Worm (Caenorhabditis elegans) whole organism, L4 larva: Measurements from ENCODE around the gene W09D6.4.
A peak's percentile ranks its signal among the peaks of the same experiment; 100 is the strongest.

Experiments used
- D1046.2 ChIP-seq: fragments of 200-800 bp; sonication (Bioruptor generic); IDR thresholded peaks from 2 replicates; pipeline ENCODE4 v1.3.6; 2022; ENCODE audit warnings: missing genetic modification characterization, missing compliant biosample characterization
- F10B5.3 ChIP-seq: sonication (generic microtip); optimal IDR thresholded peaks from 2 replicates; lab custom pipeline; 2016; ENCODE audit warnings: mild to moderate bottlenecking, missing genetic modification characterization, missing compliant biosample characterization
- F37D6.2 ChIP-seq: sonication (generic microtip); optimal IDR thresholded peaks from 2 replicates; lab custom pipeline; 2016; ENCODE audit warnings: mild to moderate bottlenecking, missing genetic modification characterization, missing compliant biosample characterization
- Y105C5A.15 ChIP-seq: fragments of 200-800 bp; sonication (Bioruptor generic); IDR thresholded peaks from 2 replicates; pipeline ENCODE4 v1.3.6; 2022; ENCODE audit warnings: missing genetic modification characterization, missing compliant biosample characterization
- Y5F2A.4 ChIP-seq: fragments of 200-800 bp; sonication (Bioruptor generic); optimal IDR thresholded peaks from 2 replicates; lab custom pipeline; 2018; ENCODE audit warnings: mild to moderate bottlenecking, missing genetic modification characterization, missing compliant biosample characterization
- Y75B8A.6 ChIP-seq: fragments of 200-800 bp; sonication (Bioruptor generic); IDR thresholded peaks from 2 replicates; pipeline ENCODE4 v1.3.6; 2022; ENCODE audit warnings: missing genetic modification reagents, missing genetic modification characterization, missing compliant biosample characterization
- ZK337.2 ChIP-seq: fragments of 200-800 bp; sonication (Bioruptor generic); IDR thresholded peaks from 2 replicates; pipeline ENCODE4 v1.3.6; 2022; ENCODE audit warnings: missing genetic modification reagents, missing genetic modification characterization, missing compliant biosample characterization
- ama-1 ChIP-seq: fragments of 150-350 bp; optimal IDR thresholded peaks from 2 replicates; lab custom pipeline; 2014; ENCODE audit warnings: inconsistent platforms, mixed read lengths
- ceh-20 ChIP-seq: fragments of 200-800 bp; sonication (Bioruptor generic); IDR thresholded peaks from 2 replicates; pipeline ENCODE4 v1.3.6; 2022; ENCODE audit warnings: missing genetic modification reagents, missing genetic modification characterization, missing compliant biosample characterization
- ceh-28 ChIP-seq: fragments of 150-350 bp; optimal IDR thresholded peaks from 2 replicates; lab custom pipeline; 2014; ENCODE audit warnings: missing biosample characterization, missing genetic modification reagents, missing genetic modification characterization
- ceh-32 ChIP-seq: sonication (generic microtip); optimal IDR thresholded peaks from 2 replicates; lab custom pipeline; 2016; ENCODE audit warnings: mild to moderate bottlenecking, missing genetic modification characterization, missing compliant biosample characterization; ENCODE audit not compliant: poor library complexity
- ceh-62 ChIP-seq: sonication (generic microtip); optimal IDR thresholded peaks from 2 replicates; lab custom pipeline; 2017; ENCODE audit warnings: missing biosample characterization, missing genetic modification characterization
- cey-2 ChIP-seq: sonication (generic microtip); optimal IDR thresholded peaks from 3 replicates; lab custom pipeline; 2017; ENCODE audit warnings: missing genetic modification characterization, mild to moderate bottlenecking, missing compliant biosample characterization, antibody characterized with exemption, borderline replicate concordance; ENCODE audit not compliant: insufficient read depth
- daf-16 ChIP-seq, 3 experiments: sonication (generic microtip); optimal IDR thresholded peaks; 2 replicates each; lab custom pipeline; 2016 to 2017; ENCODE audit warnings: missing genetic modification characterization in 3 of 3, missing genetic modification reagents in 3 of 3, mild to moderate bottlenecking in 2 of 3, missing compliant biosample characterization in 2 of 3, missing biosample characterization in 1 of 3, moderate library complexity in 1 of 3
- dmd-6 ChIP-seq: fragments of 200-800 bp; sonication (Bioruptor generic); IDR thresholded peaks from 2 replicates; pipeline ENCODE4 v1.3.6; 2022; ENCODE audit warnings: missing genetic modification reagents, missing genetic modification characterization, missing compliant biosample characterization
- dmd-8 ChIP-seq: fragments of 200-800 bp; sonication (Bioruptor generic); IDR thresholded peaks from 2 replicates; pipeline ENCODE4 v1.3.6; 2022; ENCODE audit warnings: missing genetic modification characterization, missing compliant biosample characterization
- fos-1 ChIP-seq: fragments of 150-350 bp; optimal IDR thresholded peaks from 2 replicates; lab custom pipeline; 2014; ENCODE audit warnings: missing biosample characterization, missing genetic modification characterization
- hif-1 ChIP-seq, 2 experiments: sonication (generic microtip); optimal IDR thresholded peaks; 2 replicates each; lab custom pipeline; 2016 to 2017; ENCODE audit warnings: missing compliant biosample characterization in 2 of 2, missing genetic modification characterization in 2 of 2, missing genetic modification reagents in 2 of 2, missing genotype in 2 of 2, mild to moderate bottlenecking in 1 of 2
- hmg-1.1 ChIP-seq: fragments of 200-800 bp; sonication (Bioruptor generic); IDR thresholded peaks from 2 replicates; pipeline ENCODE4 v1.3.6; 2022; ENCODE audit warnings: missing genetic modification reagents, missing genetic modification characterization, missing compliant biosample characterization
- lin-1 ChIP-seq: fragments of 200-800 bp; sonication (Bioruptor generic); IDR thresholded peaks from 2 replicates; pipeline ENCODE4 v1.3.6; 2022; ENCODE audit warnings: missing genetic modification reagents, missing genetic modification characterization, missing compliant biosample characterization
- lin-29 ChIP-seq: fragments of 200-800 bp; sonication (Bioruptor generic); IDR thresholded peaks from 2 replicates; pipeline ENCODE4 v1.3.6; 2022; ENCODE audit warnings: missing genetic modification reagents, missing genetic modification characterization, missing compliant biosample characterization
- lin-38 ChIP-seq: fragments of 200-800 bp; sonication (Bioruptor generic); IDR thresholded peaks from 2 replicates; pipeline ENCODE4 v1.3.6; 2022; ENCODE audit warnings: missing genetic modification reagents, missing genetic modification characterization, missing compliant biosample characterization
- lir-3 ChIP-seq: sonication (generic microtip); optimal IDR thresholded peaks from 2 replicates; lab custom pipeline; 2016; ENCODE audit warnings: mild to moderate bottlenecking, missing genetic modification characterization, missing compliant biosample characterization
- lsy-2 ChIP-seq, 2 experiments: fragments of 150-350 bp in 1 of 2; sonication (generic microtip) in 1 of 2; optimal IDR thresholded peaks; 2 replicates each; lab custom pipeline; 2014 to 2017; ENCODE audit warnings: missing biosample characterization in 2 of 2, missing genetic modification characterization in 2 of 2
- madf-5 ChIP-seq, 2 experiments: fragments of 200-800 bp; sonication (Bioruptor generic); IDR thresholded peaks; 2 replicates each; pipeline ENCODE4 v1.3.6; 2022; ENCODE audit warnings: missing compliant biosample characterization in 2 of 2, missing genetic modification characterization in 2 of 2
- mdl-1 ChIP-seq, 2 experiments: fragments of 150-350 bp in 1 of 2; sonication (generic microtip) in 1 of 2; optimal IDR thresholded peaks; 2 replicates each; lab custom pipeline; 2014 to 2017; ENCODE audit warnings: missing biosample characterization in 2 of 2, missing genetic modification characterization in 2 of 2
- mdt-29 ChIP-seq: fragments of 200-800 bp; sonication (Bioruptor generic); IDR thresholded peaks from 2 replicates; pipeline ENCODE4 v1.3.6; 2022; ENCODE audit warnings: missing genetic modification reagents, missing genetic modification characterization, missing compliant biosample characterization
- mep-1 ChIP-seq: fragments of 150-350 bp; sonication (generic microtip); optimal IDR thresholded peaks from 3 replicates; lab custom pipeline; 2014; ENCODE audit warnings: missing biosample characterization, missing genetic modification characterization
- mxl-2 ChIP-seq: fragments of 200-800 bp; sonication (Bioruptor generic); conservative IDR thresholded peaks from 2 replicates; pipeline ENCODE4 v1.3.6; 2022; ENCODE audit warnings: missing genetic modification reagents, missing genetic modification characterization, missing compliant biosample characterization
- mxl-3 ChIP-seq: fragments of 200-800 bp; sonication (Bioruptor generic); optimal IDR thresholded peaks from 2 replicates; lab custom pipeline; 2018; ENCODE audit warnings: mild to moderate bottlenecking, missing genetic modification characterization, missing compliant biosample characterization
- nhr-10 ChIP-seq: fragments of 150-350 bp; optimal IDR thresholded peaks from 2 replicates; lab custom pipeline; 2014; ENCODE audit warnings: missing biosample characterization, missing genetic modification characterization
- nhr-111 ChIP-seq: fragments of 200-800 bp; sonication (Bioruptor generic); optimal IDR thresholded peaks from 2 replicates; lab custom pipeline; 2018; ENCODE audit warnings: mild to moderate bottlenecking, missing genetic modification characterization, missing compliant biosample characterization
- nhr-237 ChIP-seq: sonication (generic microtip); optimal IDR thresholded peaks from 2 replicates; lab custom pipeline; 2017; ENCODE audit warnings: missing biosample characterization, missing genetic modification characterization
- nhr-25 ChIP-seq: sonication (generic microtip); optimal IDR thresholded peaks from 2 replicates; lab custom pipeline; 2017; ENCODE audit warnings: missing genetic modification characterization, mild to moderate bottlenecking, missing compliant biosample characterization, antibody characterized with exemption, moderate library complexity, borderline replicate concordance; ENCODE audit not compliant: insufficient read depth
- nhr-41 ChIP-seq: fragments of 200-800 bp; sonication (Bioruptor generic); IDR thresholded peaks from 2 replicates; pipeline ENCODE4 v1.3.6; 2022; ENCODE audit warnings: missing genetic modification reagents, missing genetic modification characterization, missing compliant biosample characterization
- nhr-42 ChIP-seq: fragments of 200-800 bp; sonication (Bioruptor generic); IDR thresholded peaks from 2 replicates; pipeline ENCODE4 v1.3.6; 2022; ENCODE audit warnings: missing genetic modification characterization, missing compliant biosample characterization
- nhr-76 ChIP-seq: fragments of 150-350 bp; optimal IDR thresholded peaks from 2 replicates; lab custom pipeline; 2014; ENCODE audit warnings: missing biosample characterization, missing genetic modification characterization
- nhr-77 ChIP-seq: fragments of 150-350 bp; optimal IDR thresholded peaks from 2 replicates; lab custom pipeline; 2014; ENCODE audit warnings: missing biosample characterization, missing genetic modification characterization
- pqm-1 ChIP-seq: sonication (generic microtip); optimal IDR thresholded peaks from 2 replicates; lab custom pipeline; 2017; ENCODE audit warnings: missing biosample characterization, missing genetic modification characterization
- saeg-2 ChIP-seq: fragments of 200-800 bp; sonication (Bioruptor generic); IDR thresholded peaks from 2 replicates; pipeline ENCODE4 v1.3.6; 2022; ENCODE audit warnings: missing genetic modification reagents, missing genetic modification characterization, missing compliant biosample characterization
- spr-1 ChIP-seq: sonication (generic microtip); optimal IDR thresholded peaks from 2 replicates; lab custom pipeline; 2016; ENCODE audit warnings: mild to moderate bottlenecking, missing genetic modification characterization, missing compliant biosample characterization
- tag-97 ChIP-seq: fragments of 200-800 bp; sonication (Bioruptor generic); IDR thresholded peaks from 2 replicates; pipeline ENCODE4 v1.3.6; 2022; ENCODE audit warnings: missing genetic modification characterization, missing compliant biosample characterization
- tra-1 ChIP-seq: fragments of 200-800 bp; sonication (Bioruptor generic); IDR thresholded peaks from 2 replicates; pipeline ENCODE4 v1.3.6; 2022; ENCODE audit warnings: missing genetic modification reagents, missing genetic modification characterization, missing compliant biosample characterization
- unc-130 ChIP-seq: sonication (generic microtip); optimal IDR thresholded peaks from 2 replicates; lab custom pipeline; 2016; ENCODE audit warnings: missing genetic modification reagents, missing genetic modification characterization, missing compliant biosample characterization
- unc-62 ChIP-seq, 3 experiments: fragments of 150-350 bp in 1 of 3; sonication (generic microtip); optimal IDR thresholded peaks in 2 of 3; peaks in 1 of 3; 1 replicate in 1 of 3; 2 replicates in 2 of 3; lab custom pipeline; 2014 to 2017; ENCODE audit warnings: missing biosample characterization in 3 of 3, missing genetic modification characterization in 3 of 3, missing genetic modification reagents in 3 of 3, missing genotype in 1 of 3
- vab-7 ChIP-seq: fragments of 200-800 bp; sonication (Bioruptor generic); IDR thresholded peaks from 2 replicates; pipeline ENCODE4 v1.3.6; 2022; ENCODE audit warnings: missing genetic modification reagents, missing genetic modification characterization, missing compliant biosample characterization
- zag-1 ChIP-seq: fragments of 150-350 bp; optimal IDR thresholded peaks from 2 replicates; lab custom pipeline; 2014; ENCODE audit warnings: missing biosample characterization, missing genetic modification characterization
- zip-11 ChIP-seq: fragments of 200-800 bp; sonication (Bioruptor generic); IDR thresholded peaks from 2 replicates; pipeline ENCODE4 v1.3.6; 2022; ENCODE audit warnings: missing genetic modification characterization, missing compliant biosample characterization
- zip-2 ChIP-seq: fragments of 150-350 bp; optimal IDR thresholded peaks from 2 replicates; lab custom pipeline; 2014; ENCODE audit warnings: missing biosample characterization, missing genetic modification characterization

W09D6.4 gene

DNA sequence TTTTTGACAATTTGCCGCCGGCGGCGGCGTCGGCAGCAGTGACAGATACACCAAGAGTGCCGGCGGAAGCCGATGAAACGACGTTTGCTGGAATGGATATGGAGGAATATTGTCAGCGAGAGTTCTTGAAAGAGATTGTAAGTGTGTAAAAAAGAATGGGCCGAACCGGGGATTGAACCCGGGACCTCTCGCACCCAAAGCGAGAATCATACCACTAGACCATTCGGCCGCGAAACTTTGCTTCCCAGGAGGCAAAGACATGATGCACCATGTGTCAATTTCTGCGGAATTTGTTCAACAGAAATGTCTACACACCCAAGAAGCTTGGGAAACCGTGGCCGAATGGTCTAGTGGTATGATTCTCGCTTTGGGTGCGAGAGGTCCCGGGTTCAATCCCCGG is 12.9 kb upstream of the W09D6.4 start (continued):
- TF ChIP-seq madf-5 (GFP tag; IDR thresholded peaks at IDR 0.05; lab: Robert Waterston, UW) = peak; percentile 69 to 91; a peak in 3 of 4 replicates
- TF ChIP-seq ceh-32 (tag; lab: Kevin White, UChicago) = no peak
- peak; percentile 35 to 76 for TF ChIP-seq daf-16 (GFP tag; optimal IDR thresholded peaks at IDR 0.05; lab: Kevin White, UChicago)
- TF ChIP-seq daf-16 (tag; optimal IDR thresholded peaks at IDR 0.05; lab: Kevin White, UChicago) = peak; percentile 37
- peak; percentile 10; the same call in 1 of the 2 replicates for TF ChIP-seq zip-11 (GFP tag; lab: Robert Waterston, UW)
- TF ChIP-seq saeg-2 (GFP tag; lab: Robert Waterston, UW) = peak; percentile 71; the same call in 1 of the 2 replicates
- peak; percentile 62 for TF ChIP-seq spr-1 (tag; lab: Kevin White, UChicago)
- TF ChIP-seq vab-7 = peak; percentile 91
- TF ChIP-seq F10B5.3 = peak; percentile 40
- peak; percentile 73 for TF ChIP-seq nhr-42 (GFP tag; lab: Robert Waterston, UW)
- TF ChIP-seq Y105C5A.15 (GFP tag; lab: Robert Waterston, UW) = peak; percentile 88; the same call in 1 of the 2 replicates
- TF ChIP-seq lin-29 = peak; percentile 82
- TF ChIP-seq F37D6.2 = peak; percentile 86
- peak; percentile 86 for TF ChIP-seq mep-1 (tag; lab: Kevin White, UChicago)
- TF ChIP-seq Y5F2A.4 = peak; percentile 43
- TF ChIP-seq ceh-28 (tag; lab: Kevin White, UChicago) = no peak
- TF ChIP-seq tra-1 = peak; percentile 88
- peak; percentile 50 for TF ChIP-seq nhr-77 (tag; lab: Kevin White, UChicago)
- TF ChIP-seq dmd-6 (GFP tag; lab: Robert Waterston, UW) = peak; percentile 85
- TF ChIP-seq ZK337.2 (GFP tag; lab: Robert Waterston, UW) = peak; percentile 75
- TF ChIP-seq dmd-8 (GFP tag; lab: Robert Waterston, UW) = peak; percentile 89
- peak; percentile 78; the same call in 1 of the 2 replicates for TF ChIP-seq D1046.2 (GFP tag; lab: Robert Waterston, UW)
- TF ChIP-seq mxl-2 (GFP tag; lab: Robert Waterston, UW) = 0 out of 2 replicates have a peak, but pooled peaks have one; percentile 14
- TF ChIP-seq ceh-20 (GFP tag; lab: Robert Waterston, UW) = peak; percentile 93
- TF ChIP-seq nhr-25 (tag; lab: Kevin White, UChicago) = peak; percentile 63
- TF ChIP-seq mdl-1 (tag; optimal IDR thresholded peaks at IDR 0.05; lab: Kevin White, UChicago) = peak in 1 of 2 experiments; percentile 3
- no peak for TF ChIP-seq nhr-76
- no peak for TF ChIP-seq cey-2 (tag; lab: Kevin White, UChicago)
- TF ChIP-seq nhr-111 (GFP tag; lab: Kevin White, UChicago) = no peak
- peak; percentile 32 for TF ChIP-seq lir-3 (tag; lab: Kevin White, UChicago)
- peak; percentile 96 for TF ChIP-seq hmg-1.1 (GFP tag; lab: Robert Waterston, UW)
- no peak for TF ChIP-seq tag-97 (GFP tag; lab: Robert Waterston, UW)
- no peak for TF ChIP-seq nhr-10
- TF ChIP-seq Y75B8A.6 (GFP tag; lab: Robert Waterston, UW) = peak; percentile 93; the same call in 1 of the 2 replicates
- peak; percentile 82 for TF ChIP-seq lin-1 (GFP tag; lab: Robert Waterston, UW)
- no peak for TF ChIP-seq fos-1 (tag; lab: Kevin White, UChicago)
- TF ChIP-seq lin-38 (GFP tag; lab: Robert Waterston, UW) = peak; percentile 91
- TF ChIP-seq nhr-41 = peak; percentile 61; the same call in 1 of the 2 replicates
- no peak for TF ChIP-seq pqm-1
- peak; percentile 23 to 31 for TF ChIP-seq hif-1 (tag; optimal IDR thresholded peaks at IDR 0.05; lab: Kevin White, UChicago)
- TF ChIP-seq zip-2 (tag; lab: Kevin White, UChicago) = peak; percentile 80
- TF ChIP-seq mxl-3 = peak; percentile 34
- TF ChIP-seq ama-1 (lab: Kevin White, UChicago) = peak; percentile 56
- no peak for TF ChIP-seq ceh-62 (tag; lab: Kevin White, UChicago)
- peak; percentile 50 for TF ChIP-seq unc-130 (GFP tag; lab: Kevin White, UChicago)
- TF ChIP-seq lsy-2 (tag; optimal IDR thresholded peaks at IDR 0.05; lab: Kevin White, UChicago) = peak; percentile 42 to 87
- no peak for TF ChIP-seq nhr-237
- TF ChIP-seq zag-1 (tag; lab: Kevin White, UChicago) = no peak
- TF ChIP-seq mdt-29 (GFP tag; lab: Robert Waterston, UW) = peak; percentile 82
- TF ChIP-seq unc-62 (GFP tag; optimal IDR thresholded peaks at IDR 0.05 in 1 of 2; lab: Kevin White, UChicago) = peak in 1 of 2 experiments; percentile 19
- no peak for TF ChIP-seq unc-62 (tag; optimal IDR thresholded peaks at IDR 0.05; lab: Kevin White, UChicago)
